Worm (Caenorhabditis elegans): ENCODE measurements around the gene F49H6.8.

F49H6.8 gene

ce11 chrV:17022613-17023322 lies at the start of gene F49H6.8, which contains the start of gene F49H6.5:
Gene F49H6.8, minus strand, starts transcription at chrV:17022663.
Gene F49H6.5, plus strand, starts transcription at chrV:17023241.
- TF ChIP-seq klf-2 (GFP tag; conservative IDR thresholded peaks at IDR 0.05): no peak
- TF ChIP-seq flt-1 (GFP tag; IDR thresholded peaks at IDR 0.05): no peak
- TF ChIP-seq med-1 (GFP tag; optimal IDR thresholded peaks at IDR 0.05; ENCODE audit: insufficient read depth): no peak
- TF ChIP-seq cog-1 (tag; optimal IDR thresholded peaks at IDR 0.05): no peak
- TF ChIP-seq ztf-23 (GFP tag; IDR thresholded peaks at IDR 0.05): no peak
- TF ChIP-seq tab-1 (GFP tag; IDR thresholded peaks at IDR 0.05): no peak
- TF ChIP-seq T22C8.4 (GFP tag; IDR thresholded peaks at IDR 0.05): no peak
- TF ChIP-seq ref-1 (GFP tag; conservative IDR thresholded peaks at IDR 0.05): no peak
- no peak for TF ChIP-seq ztf-29 (GFP tag; IDR thresholded peaks at IDR 0.05)

DNA sequence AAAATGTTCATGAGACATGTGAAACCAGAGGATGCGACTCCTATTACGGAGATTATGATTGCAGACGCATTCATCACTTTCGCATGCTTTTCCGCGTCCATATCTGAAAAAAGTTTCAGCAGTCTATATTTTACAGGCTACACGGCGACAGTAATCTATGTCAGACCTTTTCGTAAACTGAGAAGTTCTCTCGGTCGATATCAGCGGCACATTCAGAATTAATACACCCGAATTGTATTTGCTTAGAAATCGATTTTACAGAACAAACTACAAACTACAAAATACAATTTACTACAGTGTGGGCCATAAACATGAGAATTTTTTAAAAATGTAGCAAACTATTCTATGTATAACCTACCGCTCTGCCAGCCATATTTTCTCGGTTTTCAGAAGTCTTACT lies 49.1 kb upstream of the F49H6.8 start, which contains the start of gene srbc-14:
TSS of gene srbc-14 (minus strand) at position 101 of the 400 bp plus-strand sequence.
- TF ChIP-seq cog-1 (tag; optimal IDR thresholded peaks at IDR 0.05) (no peak), ref-1 (GFP tag; conservative IDR thresholded peaks at IDR 0.05) (no peak), med-1 (GFP tag; optimal IDR thresholded peaks at IDR 0.05; ENCODE audit: insufficient read depth) (no peak), ztf-23 (GFP tag; IDR thresholded peaks at IDR 0.05) (no peak), ztf-29 (GFP tag; IDR thresholded peaks at IDR 0.05) (no peak), T22C8.4 (GFP tag; IDR thresholded peaks at IDR 0.05) (no peak), tab-1 (GFP tag; IDR thresholded peaks at IDR 0.05) (no peak), flt-1 (GFP tag; IDR thresholded peaks at IDR 0.05) (no peak), klf-2 (GFP tag; conservative IDR thresholded peaks at IDR 0.05) (no peak)

ce11 chrV:17068839-17069238 lies 46.4 kb upstream of the F49H6.8 start, which contains the start of gene T05E12.8:
Gene T05E12.8, plus strand, starts transcription at chrV:17069139.
- no peak for TF ChIP-seq tab-1 (GFP tag; IDR thresholded peaks at IDR 0.05)
- TF ChIP-seq ztf-23 (GFP tag; IDR thresholded peaks at IDR 0.05): no peak

DNA sequence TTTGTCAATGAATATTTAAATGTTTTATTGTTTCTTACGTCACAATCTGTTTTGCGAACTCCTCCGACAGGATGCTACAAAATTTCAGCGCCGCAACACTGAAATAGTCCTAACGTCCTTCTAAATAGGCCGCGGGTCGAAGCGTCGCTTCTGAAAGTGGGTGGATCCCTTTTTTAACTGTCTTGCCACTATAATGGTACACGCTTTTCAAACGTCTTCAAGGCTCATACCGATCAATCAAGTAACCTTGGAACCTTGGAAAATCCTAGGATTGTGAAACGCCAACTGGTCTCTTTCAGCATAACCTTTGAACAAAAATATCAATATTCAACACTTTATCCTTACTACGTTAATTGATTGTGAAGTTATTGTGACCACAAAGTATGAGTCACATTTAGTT lies 44.2 kb upstream of the F49H6.8 start:
- TF ChIP-seq T22C8.4 (GFP tag; IDR thresholded peaks at IDR 0.05) (no peak), cog-1 (tag; optimal IDR thresholded peaks at IDR 0.05) (no peak), ref-1 (GFP tag; conservative IDR thresholded peaks at IDR 0.05) (no peak)

ce11 chrV:17064676-17065075 lies 42.2 kb upstream of the F49H6.8 start, which contains the start of gene srh-255:
Gene srh-255, plus strand, starts transcription at chrV:17064976.
- TF ChIP-seq tab-1 (GFP tag; IDR thresholded peaks at IDR 0.05): no peak

- TF ChIP-seq ref-1 (GFP tag; conservative IDR thresholded peaks at IDR 0.05): no peak
- no peak for TF ChIP-seq ztf-29 (GFP tag; IDR thresholded peaks at IDR 0.05)
- no peak for TF ChIP-seq klf-2 (GFP tag; conservative IDR thresholded peaks at IDR 0.05)
- TF ChIP-seq flt-1 (GFP tag; IDR thresholded peaks at IDR 0.05): no peak
- no peak for TF ChIP-seq ztf-23 (GFP tag; IDR thresholded peaks at IDR 0.05)
- TF ChIP-seq cog-1 (tag; optimal IDR thresholded peaks at IDR 0.05): no peak
- TF ChIP-seq med-1 (GFP tag; optimal IDR thresholded peaks at IDR 0.05; ENCODE audit: insufficient read depth): no peak
- TF ChIP-seq tab-1 (GFP tag; IDR thresholded peaks at IDR 0.05): no peak
- TF ChIP-seq T22C8.4 (GFP tag; IDR thresholded peaks at IDR 0.05): no peak
Measured at ce11 chrV:17061585-17061984, 39.1 kb upstream of the F49H6.8 start, which contains the start of gene F28B1.9. Gene F28B1.9, plus strand, starts transcription at chrV:17061885.

DNA sequence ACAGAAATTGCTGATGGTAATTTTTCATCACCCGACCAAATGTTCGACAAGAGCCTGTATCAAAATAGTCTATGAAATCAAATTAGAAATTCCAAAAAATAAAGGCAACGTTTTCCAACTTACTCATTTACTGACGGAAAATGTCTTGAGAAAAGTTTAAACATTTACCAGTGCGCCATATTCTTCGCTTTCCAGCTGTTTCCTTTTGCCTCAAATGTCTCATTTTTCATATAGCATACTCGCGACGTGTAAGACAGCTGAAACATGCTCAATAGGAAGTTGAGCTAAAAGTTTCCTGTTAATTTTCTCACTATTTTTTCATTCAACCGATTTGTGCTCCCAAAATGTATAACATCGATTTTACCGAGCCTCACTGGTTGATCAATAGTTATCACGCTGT lies 37.5 kb upstream of the F49H6.8 start, which contains the start of gene sri-66:
TSS of gene sri-66 (plus strand) at position 301 of the 400 bp plus-strand sequence.
- TF ChIP-seq ztf-29 (GFP tag; IDR thresholded peaks at IDR 0.05) (no peak), klf-2 (GFP tag; conservative IDR thresholded peaks at IDR 0.05) (no peak)

DNA sequence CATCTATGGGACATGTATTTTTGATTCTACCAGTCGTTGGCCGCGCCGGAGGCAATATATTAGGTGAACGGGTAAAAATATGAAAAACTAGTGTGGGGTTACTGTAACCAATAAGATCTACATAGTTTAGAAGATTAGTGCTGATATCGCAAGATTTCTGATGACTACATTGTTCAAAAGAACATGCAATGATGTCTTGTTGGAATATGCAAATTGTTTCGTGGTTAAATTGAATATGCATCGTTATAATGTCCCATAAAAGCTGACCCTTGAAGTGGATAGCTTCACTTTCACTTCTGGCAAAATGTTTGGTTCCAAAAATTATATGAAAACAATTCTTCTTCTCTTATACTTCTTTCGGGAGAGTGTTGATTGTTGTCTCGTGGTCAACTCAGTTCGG lies 22.0 kb upstream of the F49H6.8 start, which contains the start of gene F28B1.2:
TSS of gene F28B1.2 (plus strand) at position 301 of the 400 bp plus-strand sequence.
- TF ChIP-seq tab-1 (GFP tag; IDR thresholded peaks at IDR 0.05) (no peak), T22C8.4 (GFP tag; IDR thresholded peaks at IDR 0.05) (no peak), ref-1 (GFP tag; conservative IDR thresholded peaks at IDR 0.05) (no peak), med-1 (GFP tag; optimal IDR thresholded peaks at IDR 0.05; ENCODE audit: insufficient read depth) (no peak), klf-2 (GFP tag; conservative IDR thresholded peaks at IDR 0.05) (no peak), ztf-23 (GFP tag; IDR thresholded peaks at IDR 0.05) (no peak), ztf-29 (GFP tag; IDR thresholded peaks at IDR 0.05) (no peak), cog-1 (tag; optimal IDR thresholded peaks at IDR 0.05) (no peak), flt-1 (GFP tag; IDR thresholded peaks at IDR 0.05) (no peak)

DNA sequence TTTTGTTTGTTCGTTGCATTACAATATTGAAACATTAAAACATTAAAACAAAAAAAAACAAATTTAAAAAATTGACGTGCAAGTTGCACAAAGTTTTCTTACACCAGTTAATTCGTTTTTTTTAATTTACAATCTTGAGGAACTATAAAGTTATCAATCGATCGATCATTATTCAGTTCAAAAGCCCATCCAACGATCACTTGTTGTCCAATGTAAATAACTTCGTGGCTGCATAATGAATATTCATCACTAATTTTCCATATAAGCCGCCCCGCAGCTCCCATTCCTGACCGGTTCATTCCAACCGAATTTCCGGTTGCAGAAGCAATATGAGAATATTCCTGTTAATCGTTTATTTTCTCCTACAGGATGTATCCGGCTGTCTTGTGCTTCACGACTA lies 19.8 kb upstream of the F49H6.8 start, which contains the start of gene hpo-33:
TSS of gene hpo-33 (plus strand) at position 301 of the 400 bp plus-strand sequence.
- no peak for TF ChIP-seq flt-1 (GFP tag; IDR thresholded peaks at IDR 0.05)
- no peak for TF ChIP-seq ztf-23 (GFP tag; IDR thresholded peaks at IDR 0.05)
- no peak for TF ChIP-seq ztf-29 (GFP tag; IDR thresholded peaks at IDR 0.05)
- no peak for TF ChIP-seq ref-1 (GFP tag; conservative IDR thresholded peaks at IDR 0.05)
- no peak for TF ChIP-seq klf-2 (GFP tag; conservative IDR thresholded peaks at IDR 0.05)
- TF ChIP-seq cog-1 (tag; optimal IDR thresholded peaks at IDR 0.05): no peak
- TF ChIP-seq T22C8.4 (GFP tag; IDR thresholded peaks at IDR 0.05): no peak
- TF ChIP-seq med-1 (GFP tag; optimal IDR thresholded peaks at IDR 0.05; ENCODE audit: insufficient read depth): no peak
- no peak for TF ChIP-seq tab-1 (GFP tag; IDR thresholded peaks at IDR 0.05)

ce11 chrV:17035850-17036249 lies 13.4 kb upstream of the F49H6.8 start, which contains the start of gene srz-94:
Gene srz-94, minus strand, starts transcription at chrV:17035950.
- no peak for TF ChIP-seq klf-2 (GFP tag; conservative IDR thresholded peaks at IDR 0.05)
- TF ChIP-seq T22C8.4 (GFP tag; IDR thresholded peaks at IDR 0.05): no peak
- no peak for TF ChIP-seq med-1 (GFP tag; optimal IDR thresholded peaks at IDR 0.05; ENCODE audit: insufficient read depth)
- TF ChIP-seq flt-1 (GFP tag; IDR thresholded peaks at IDR 0.05): no peak
- TF ChIP-seq ref-1 (GFP tag; conservative IDR thresholded peaks at IDR 0.05): no peak
- no peak for TF ChIP-seq cog-1 (tag; optimal IDR thresholded peaks at IDR 0.05)
- no peak for TF ChIP-seq ztf-29 (GFP tag; IDR thresholded peaks at IDR 0.05)
- TF ChIP-seq tab-1 (GFP tag; IDR thresholded peaks at IDR 0.05): no peak
- TF ChIP-seq ztf-23 (GFP tag; IDR thresholded peaks at IDR 0.05): no peak
